Fruit fly (Drosophila melanogaster) whole organism, embryonic: ENCODE data around the gene CG9132.

Source experiments
- Atf-2 ChIP-seq: fragments of 200-800 bp; sonication (Bioruptor generic); optimal IDR thresholded peaks from 2 replicates; lab custom pipeline; 2016; ENCODE audit warnings: missing biosample characterization, missing genetic modification characterization
- B-H2 ChIP-seq: fragments of 200-800 bp; sonication (Bioruptor generic); optimal IDR thresholded peaks from 2 replicates; lab custom pipeline; 2018; ENCODE audit warnings: missing biosample characterization, mild to moderate bottlenecking, missing genetic modification characterization
- BtbVII ChIP-seq: fragments of 200-800 bp; sonication (Bioruptor generic); optimal IDR thresholded peaks from 3 replicates; lab custom pipeline; 2017; ENCODE audit warnings: missing biosample characterization, mild to moderate bottlenecking, missing genetic modification characterization
- CG11456 ChIP-seq: fragments of 200-800 bp; sonication (Bioruptor generic); IDR thresholded peaks from 3 replicates; pipeline ENCODE4 v1.3.6; 2022; ENCODE audit warnings: missing biosample characterization, missing genetic modification characterization
- CG12104 ChIP-seq: fragments of 200-800 bp; sonication (Bioruptor generic); optimal IDR thresholded peaks from 3 replicates; lab custom pipeline; 2016; ENCODE audit warnings: missing biosample characterization, missing genetic modification characterization
- CG14667 ChIP-seq: fragments of 200-800 bp; sonication (Bioruptor generic); IDR thresholded peaks from 2 replicates; pipeline ENCODE4 v1.3.6; 2022; ENCODE audit warnings: missing biosample characterization, missing genetic modification characterization
- CG15601 ChIP-seq: fragments of 200-800 bp; sonication (Bioruptor generic); optimal IDR thresholded peaks from 3 replicates; lab custom pipeline; 2019; ENCODE audit warnings: missing biosample characterization, mild to moderate bottlenecking, missing genetic modification characterization, moderate library complexity
- CG15696 ChIP-seq: fragments of 200-800 bp; sonication (Bioruptor generic); optimal IDR thresholded peaks from 2 replicates; lab custom pipeline; 2019; ENCODE audit warnings: missing biosample characterization, mild to moderate bottlenecking, missing genetic modification characterization, moderate library complexity
- CG17361 ChIP-seq: fragments of 200-800 bp; sonication (Bioruptor generic); IDR thresholded peaks from 3 replicates; pipeline ENCODE4 v1.3.6; 2022; ENCODE audit warnings: missing biosample characterization, missing genetic modification characterization
- CG2129 ChIP-seq: fragments of 200-800 bp; sonication (Bioruptor generic); IDR thresholded peaks from 2 replicates; pipeline ENCODE4 v1.3.6; 2022; ENCODE audit warnings: missing biosample characterization, missing genetic modification characterization; ENCODE audit not compliant: partially characterized antibody
- CG31388 ChIP-seq: fragments of 200-800 bp; sonication (Bioruptor generic); optimal IDR thresholded peaks from 2 replicates; lab custom pipeline; 2016; ENCODE audit warnings: missing biosample characterization, missing genetic modification characterization
- CG4730 ChIP-seq: fragments of 200-800 bp; sonication (Bioruptor generic); IDR thresholded peaks from 2 replicates; pipeline ENCODE4 v1.3.6; 2022; ENCODE audit warnings: missing biosample characterization, missing genetic modification characterization
- CG5953 ChIP-seq: fragments of 200-800 bp; sonication (Bioruptor generic); IDR thresholded peaks from 2 replicates; pipeline ENCODE4 v1.3.6; 2022; ENCODE audit warnings: missing biosample characterization, missing genetic modification characterization
- CG6683 ChIP-seq: fragments of 200-800 bp; sonication (Bioruptor generic); optimal IDR thresholded peaks from 2 replicates; lab custom pipeline; 2017; ENCODE audit warnings: missing biosample characterization, mild to moderate bottlenecking, missing genetic modification characterization, missing genetic modification reagents
- CG6765 ChIP-seq: fragments of 200-800 bp; sonication (Bioruptor generic); optimal IDR thresholded peaks from 3 replicates; lab custom pipeline; 2017; ENCODE audit warnings: missing biosample characterization, mild to moderate bottlenecking, missing genetic modification characterization
- CG7357 ChIP-seq: fragments of 200-800 bp; sonication (Bioruptor generic); IDR thresholded peaks from 3 replicates; pipeline ENCODE4 v1.3.6; 2022; ENCODE audit warnings: missing biosample characterization, missing genetic modification characterization
- CG8281 ChIP-seq: fragments of 200-800 bp; sonication (Bioruptor generic); optimal IDR thresholded peaks from 2 replicates; lab custom pipeline; 2018; ENCODE audit warnings: missing biosample characterization, mild to moderate bottlenecking, missing genetic modification characterization, moderate library complexity
- CTCF ChIP-seq: fragments of 200-800 bp; sonication (Bioruptor generic); optimal IDR thresholded peaks from 2 replicates; lab custom pipeline; 2017; ENCODE audit warnings: missing biosample characterization, mild to moderate bottlenecking, missing genetic modification characterization, moderate library complexity
- Dek ChIP-seq: fragments of 200-800 bp; sonication (Bioruptor generic); optimal IDR thresholded peaks from 3 replicates; lab custom pipeline; 2019; ENCODE audit warnings: missing biosample characterization, mild to moderate bottlenecking, missing genetic modification characterization, moderate library complexity
- Dip3 ChIP-seq: fragments of 200-800 bp; sonication (Bioruptor generic); optimal IDR thresholded peaks from 3 replicates; lab custom pipeline; 2016; ENCODE audit warnings: missing biosample characterization, missing genetic modification characterization
- Eip74EF ChIP-seq, 2 experiments: fragments of 200-800 bp in 1 of 2; fragments of >200 bp in 1 of 2; sonication (Bioruptor generic) in 1 of 2; optimal IDR thresholded peaks; 2 replicates each; lab custom pipeline; 2017 to 2019; ENCODE audit warnings: missing biosample characterization in 2 of 2, missing genetic modification characterization in 2 of 2, mild to moderate bottlenecking in 1 of 2, moderate library complexity in 1 of 2
- HHEX ChIP-seq: fragments of 200-800 bp; sonication (Bioruptor generic); optimal IDR thresholded peaks from 3 replicates; lab custom pipeline; 2017; ENCODE audit warnings: missing biosample characterization, mild to moderate bottlenecking, missing genetic modification characterization, missing genetic modification reagents
- HLH3B ChIP-seq: fragments of 200-800 bp; sonication (Bioruptor generic); IDR thresholded peaks from 2 replicates; pipeline ENCODE4 v1.3.6; 2022; ENCODE audit warnings: missing biosample characterization, missing genetic modification characterization
- HLH4C ChIP-seq: fragments of 200-800 bp; sonication (Bioruptor generic); IDR thresholded peaks from 3 replicates; pipeline ENCODE4 v1.3.6; 2022; ENCODE audit warnings: missing biosample characterization, missing genetic modification characterization; ENCODE audit not compliant: partially characterized antibody
- Hr3 ChIP-seq: fragments of 200-800 bp; sonication (Bioruptor generic); optimal IDR thresholded peaks from 3 replicates; lab custom pipeline; 2016; ENCODE audit warnings: missing biosample characterization, missing genetic modification characterization
- Neu2 ChIP-seq: fragments of 200-800 bp; sonication (Bioruptor generic); optimal IDR thresholded peaks from 3 replicates; lab custom pipeline; 2016; ENCODE audit warnings: missing biosample characterization, missing genetic modification characterization, borderline replicate concordance
- Oaz ChIP-seq: fragments of 200-800 bp; sonication (Bioruptor generic); IDR thresholded peaks from 2 replicates; pipeline ENCODE4 v1.3.6; 2022; ENCODE audit warnings: missing biosample characterization, missing genetic modification characterization
- Side ChIP-seq: fragments of 200-800 bp; sonication (Bioruptor generic); optimal IDR thresholded peaks from 2 replicates; lab custom pipeline; 2016; ENCODE audit warnings: missing biosample characterization, missing genetic modification characterization
- Sry-δ ChIP-seq: fragments of 200-800 bp; sonication (Bioruptor generic); optimal IDR thresholded peaks from 2 replicates; lab custom pipeline; 2016; ENCODE audit warnings: missing biosample characterization, missing genetic modification characterization
- Stat92E ChIP-seq, 3 experiments: fragments of >200 bp in 2 of 3; fragments of 200-800 bp in 1 of 3; sonication (Bioruptor generic) in 1 of 3; optimal IDR thresholded peaks; 2 replicates each; lab custom pipeline; 2017 to 2019; ENCODE audit warnings: missing biosample characterization in 3 of 3, missing genetic modification characterization in 3 of 3, mild to moderate bottlenecking in 1 of 3, moderate library complexity in 1 of 3
- aop ChIP-seq: fragments of 200-800 bp; sonication (Bioruptor generic); IDR thresholded peaks from 2 replicates; pipeline ENCODE4 v1.3.6; 2022; ENCODE audit warnings: missing biosample characterization, missing genetic modification characterization
- chif ChIP-seq, 2 experiments: fragments of 200-800 bp; sonication (Bioruptor generic); optimal IDR thresholded peaks; 3 replicates each; lab custom pipeline; 2016; ENCODE audit warnings: missing biosample characterization in 2 of 2, missing genetic modification characterization in 2 of 2
- croc ChIP-seq: fragments of 200-800 bp; sonication (Bioruptor generic); conservative IDR thresholded peaks from 3 replicates; pipeline ENCODE4 v1.3.6; 2022; ENCODE audit warnings: missing biosample characterization, missing genetic modification characterization
- crp ChIP-seq, 2 experiments: fragments of 200-800 bp; sonication (Bioruptor generic); optimal IDR thresholded peaks; 2 replicates in 1 of 2; 3 replicates in 1 of 2; lab custom pipeline; 2017; ENCODE audit warnings: missing biosample characterization in 2 of 2, missing genetic modification characterization in 2 of 2, mild to moderate bottlenecking in 1 of 2, moderate library complexity in 1 of 2
- dimm ChIP-seq: fragments of 200-800 bp; sonication (Bioruptor generic); IDR thresholded peaks from 2 replicates; pipeline ENCODE4 v1.3.6; 2022; ENCODE audit warnings: missing biosample characterization, missing genetic modification characterization
- dmrt99B ChIP-seq: fragments of 200-800 bp; sonication (Bioruptor generic); optimal IDR thresholded peaks from 2 replicates; lab custom pipeline; 2018; ENCODE audit warnings: missing biosample characterization, mild to moderate bottlenecking, missing genetic modification characterization, moderate library complexity
- dpn ChIP-seq, 2 experiments: fragments of 200-800 bp; sonication (Bioruptor generic); optimal IDR thresholded peaks; 3 replicates each; lab custom pipeline; 2016; ENCODE audit warnings: missing biosample characterization in 2 of 2, missing genetic modification characterization in 2 of 2
- fd96Cb ChIP-seq: fragments of 200-800 bp; sonication (Bioruptor generic); optimal IDR thresholded peaks from 2 replicates; lab custom pipeline; 2018; ENCODE audit warnings: missing biosample characterization, mild to moderate bottlenecking, missing genetic modification characterization, moderate library complexity
- gro ChIP-seq: fragments of 200-800 bp; sonication (Bioruptor generic); optimal IDR thresholded peaks from 2 replicates; lab custom pipeline; 2016; ENCODE audit warnings: missing biosample characterization, missing genetic modification characterization
- hth ChIP-seq: fragments of >200 bp; optimal IDR thresholded peaks from 2 replicates; lab custom pipeline; 2017; ENCODE audit warnings: inconsistent platforms
- ind ChIP-seq: fragments of 200-800 bp; sonication (Bioruptor generic); optimal IDR thresholded peaks from 3 replicates; lab custom pipeline; 2016; ENCODE audit warnings: missing biosample characterization, missing genetic modification characterization
- inv ChIP-seq: fragments of 200-800 bp; sonication (Bioruptor generic); IDR thresholded peaks from 2 replicates; pipeline ENCODE4 v1.3.6; 2022; ENCODE audit warnings: missing biosample characterization, missing genetic modification characterization; ENCODE audit not compliant: partially characterized antibody
- klu ChIP-seq: fragments of 200-800 bp; sonication (Bioruptor generic); IDR thresholded peaks from 2 replicates; pipeline ENCODE4 v1.3.6; 2022; ENCODE audit warnings: missing biosample characterization, missing genetic modification characterization
- lab ChIP-seq: fragments of 200-800 bp; sonication (Bioruptor generic); optimal IDR thresholded peaks from 3 replicates; lab custom pipeline; 2017; ENCODE audit warnings: missing biosample characterization, missing genetic modification characterization, mild to moderate bottlenecking, moderate library complexity, missing genetic modification reagents
- lmd ChIP-seq: fragments of 200-800 bp; sonication (Bioruptor generic); IDR thresholded peaks from 2 replicates; pipeline ENCODE4 v1.3.6; 2022; ENCODE audit warnings: missing biosample characterization, missing genetic modification characterization
- pros ChIP-seq: fragments of 200-800 bp; sonication (Bioruptor generic); optimal IDR thresholded peaks from 3 replicates; lab custom pipeline; 2019; ENCODE audit warnings: missing biosample characterization, mild to moderate bottlenecking, missing genetic modification characterization, moderate library complexity
- psq ChIP-seq: fragments of 200-800 bp; sonication (Bioruptor generic); optimal IDR thresholded peaks from 2 replicates; lab custom pipeline; 2017; ENCODE audit warnings: missing biosample characterization, missing genetic modification characterization
- sug ChIP-seq: fragments of 200-800 bp; optimal IDR thresholded peaks from 2 replicates; lab custom pipeline; 2019; ENCODE audit warnings: missing biosample characterization, mild to moderate bottlenecking, missing genetic modification characterization, moderate library complexity

CG9132 gene

DNA sequence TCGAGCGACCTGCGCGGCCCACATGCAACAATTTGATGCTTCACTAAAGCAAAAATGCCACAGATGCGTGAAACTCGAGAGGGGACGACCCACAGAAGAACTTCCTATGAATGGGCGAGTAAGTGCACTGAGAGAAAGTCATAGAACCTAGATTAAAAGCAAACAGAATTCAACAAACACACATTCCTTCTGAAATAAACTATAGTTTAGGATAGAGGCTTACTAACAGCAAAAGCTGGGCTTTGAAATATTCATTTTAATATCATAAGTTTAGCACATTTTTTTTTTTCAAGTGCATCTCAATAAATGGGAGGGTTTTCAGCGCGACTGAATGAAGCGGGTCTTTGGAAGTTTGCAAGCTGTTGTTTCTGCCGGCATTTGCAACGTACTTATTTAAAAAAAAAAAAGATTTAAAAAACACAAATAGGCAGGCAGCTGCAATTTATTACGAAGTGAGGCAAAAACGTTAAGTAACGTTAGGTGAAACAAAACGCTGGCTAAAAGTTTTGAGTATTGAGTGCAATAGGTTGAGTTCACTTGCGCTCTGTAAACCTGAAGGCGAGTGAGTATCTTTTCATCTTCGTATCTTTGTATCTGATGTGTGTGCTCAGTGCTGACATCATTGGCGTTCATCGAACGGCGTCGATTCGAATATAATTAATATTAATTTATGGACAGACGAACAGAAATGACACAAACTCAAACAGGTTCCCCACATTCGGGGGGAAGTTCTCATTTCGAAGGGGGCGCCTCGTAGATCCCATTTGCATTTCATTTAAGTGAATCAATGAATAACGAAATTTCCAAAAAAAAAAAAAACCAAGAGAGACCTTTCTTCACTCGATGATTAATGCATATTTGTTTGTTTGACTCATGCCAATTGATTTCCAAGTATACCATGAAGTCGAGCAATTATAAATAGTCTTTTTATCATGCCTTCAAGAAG lies 27.4 kb downstream of the CG9132 start (continued):
- TF ChIP-seq Side (GFP tag; lab: Kevin White, UChicago) (peak; percentile 64), CG6683 (GFP tag; lab: Kevin White, UChicago) (no peak), HHEX (GFP tag; lab: Kevin White, UChicago) (peak; percentile 30), chif (GFP tag; optimal IDR thresholded peaks at IDR 0.05; lab: Kevin White, UChicago) (peak; percentile 30 to 55), CG6765 (GFP tag; lab: Kevin White, UChicago) (no peak), lmd (peak; percentile 65), CG12104 (GFP tag; lab: Kevin White, UChicago) (peak; percentile 5), CG15696 (peak; percentile 38), hth (no peak), CG14667 (GFP tag; lab: Robert Waterston, UW) (peak; percentile 49), Dip3 (GFP tag; lab: Kevin White, UChicago) (no peak), ind (GFP tag; lab: Kevin White, UChicago) (peak; percentile 52), Sry-δ (peak; percentile 22), Hr3 (GFP tag; lab: Kevin White, UChicago) (peak; percentile 50), Dek (no peak), Atf-2 (GFP tag; lab: Kevin White, UChicago) (peak; percentile 43), CG17361 (GFP tag; lab: Robert Waterston, UW) (peak; percentile 62), klu (no peak), CG7357 (peak; percentile 39; the same call in 1 of the 3 replicates), Neu2 (GFP tag; lab: Kevin White, UChicago) (no peak), crp (GFP tag; optimal IDR thresholded peaks at IDR 0.05; lab: Kevin White, UChicago) (no peak), psq (GFP tag; lab: Kevin White, UChicago) (no peak), CG4730 (0 out of 2 replicates have a peak, but pooled peaks have one; percentile 42), CG11456 (GFP tag; lab: Robert Waterston, UW) (0 out of 3 replicates have a peak, but pooled peaks have one; percentile 40), dpn (GFP tag; optimal IDR thresholded peaks at IDR 0.05; lab: Kevin White, UChicago) (peak; percentile 29 to 68), HLH4C (GFP tag; lab: Robert Waterston, UW) (no peak), sug (tag; lab: Kevin White, UChicago) (no peak), gro (GFP tag; lab: Kevin White, UChicago) (no peak), croc (GFP tag; lab: Robert Waterston, UW) (peak; percentile 66), BtbVII (GFP tag; lab: Kevin White, UChicago) (no peak), pros (no peak), CG5953 (GFP tag; lab: Robert Waterston, UW) (no peak), Eip74EF (GFP tag; optimal IDR thresholded peaks at IDR 0.05; lab: Kevin White, UChicago) (peak in 1 of 2 experiments; percentile 40), Oaz (0 out of 2 replicates have a peak, but pooled peaks have one; percentile 25), inv (GFP tag; lab: Robert Waterston, UW) (no peak), CG15601 (tag; lab: Kevin White, UChicago) (peak; percentile 33), HLH3B (GFP tag; lab: Robert Waterston, UW) (peak; percentile 56), lab (GFP tag; lab: Kevin White, UChicago) (peak; percentile 46), aop (GFP tag; lab: Robert Waterston, UW) (no peak), fd96Cb (tag; lab: Kevin White, UChicago) (peak; percentile 59), CG31388 (no peak), CG8281 (tag; lab: Kevin White, UChicago) (no peak), B-H2 (no peak), dmrt99B (peak; percentile 61), CG2129 (GFP tag; lab: Robert Waterston, UW) (no peak), dimm (GFP tag; lab: Robert Waterston, UW) (peak; percentile 27; the same call in 1 of the 2 replicates), Stat92E (GFP tag; optimal IDR thresholded peaks at IDR 0.05; lab: Kevin White, UChicago) (no peak), CTCF (no peak)
